Fruit fly (Drosophila melanogaster): Measurements from ENCODE around the gene CG8993.

DNA sequence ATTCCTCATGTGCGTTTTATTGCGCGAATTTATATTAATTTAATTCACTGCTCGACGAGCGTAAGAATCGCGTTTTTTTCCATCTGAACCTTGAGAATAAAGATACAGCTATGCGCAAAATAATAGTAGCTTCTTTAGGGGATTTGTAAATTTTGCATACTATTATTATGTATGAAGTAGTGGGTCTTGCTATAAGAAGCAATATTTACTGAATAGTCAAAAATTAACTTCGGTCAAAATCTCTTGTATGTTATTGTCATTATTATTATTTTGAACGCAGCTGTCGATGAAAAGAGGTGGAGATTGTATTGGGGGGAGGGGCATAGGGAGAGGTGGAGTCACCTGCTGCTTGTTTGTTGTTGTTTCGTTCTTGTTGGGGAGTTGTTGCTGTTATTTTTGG is 46.8 kb downstream of the CG8993 start:
- no peak for TF ChIP-seq Myc (optimal IDR thresholded peaks at IDR 0.05)
- TF ChIP-seq ttk (optimal IDR thresholded peaks at IDR 0.05), result no peak
